Fruit fly (Drosophila melanogaster): ENCODE measurements around the gene Spn100A.
A peak's percentile ranks its signal among the peaks of the same experiment; 100 is the strongest.

The Spn100A gene

dm6 chr3R:30690251-30690650 lies at the start of gene Spn100A:
Gene Spn100A, plus strand, starts transcription at chr3R:30690642.
- TF ChIP-seq fd96Ca (GFP tag; IDR thresholded peaks at IDR 0.05) (peak; percentile 37; the same call in 1 of the 3 replicates), CG17806 (tag; optimal IDR thresholded peaks at IDR 0.05) (no peak), CG13204 (GFP tag; optimal IDR thresholded peaks at IDR 0.05) (no peak), CG4496 (GFP tag; IDR thresholded peaks at IDR 0.05) (0 out of 3 replicates have a peak, but pooled peaks have one; percentile 22), D1 (tag; optimal IDR thresholded peaks at IDR 0.05) (no peak)

- peak; percentile 20 for TF ChIP-seq CG14655 (GFP tag; optimal IDR thresholded peaks at IDR 0.05)
- TF ChIP-seq CG12605 (GFP tag; IDR thresholded peaks at IDR 0.05): no peak
- no peak for TF ChIP-seq CG8301 (tag; optimal IDR thresholded peaks at IDR 0.05)
- TF ChIP-seq CG10348 (GFP tag; IDR thresholded peaks at IDR 0.05): no peak
- TF ChIP-seq fd96Ca (GFP tag; IDR thresholded peaks at IDR 0.05): no peak
- TF ChIP-seq CG8159 (tag; optimal IDR thresholded peaks at IDR 0.05): peak; percentile 13
- TF ChIP-seq CG4496 (GFP tag; IDR thresholded peaks at IDR 0.05): no peak
- no peak for TF ChIP-seq Ets98B (GFP tag; IDR thresholded peaks at IDR 0.05)
- no peak for TF ChIP-seq CG32121 (GFP tag; IDR thresholded peaks at IDR 0.05)
Observed at dm6 chr3R:30643240-30643639, 47.2 kb upstream of the Spn100A start.

- TF ChIP-seq Pif1A (GFP tag; optimal IDR thresholded peaks at IDR 0.05) (no peak), EcR (GFP tag; optimal IDR thresholded peaks at IDR 0.05) (no peak), CG12605 (GFP tag; IDR thresholded peaks at IDR 0.05) (no peak), CG14655 (GFP tag; optimal IDR thresholded peaks at IDR 0.05) (no peak), CG17806 (tag; optimal IDR thresholded peaks at IDR 0.05) (no peak), Ets98B (GFP tag; IDR thresholded peaks at IDR 0.05) (no peak), CG8301 (tag; optimal IDR thresholded peaks at IDR 0.05) (no peak), D1 (tag; optimal IDR thresholded peaks at IDR 0.05) (no peak), CG13204 (GFP tag; optimal IDR thresholded peaks at IDR 0.05) (no peak), CG32121 (GFP tag; IDR thresholded peaks at IDR 0.05) (no peak), CG34367 (tag; optimal IDR thresholded peaks at IDR 0.05) (no peak), CG9948 (tag; optimal IDR thresholded peaks at IDR 0.05) (no peak), fd96Ca (GFP tag; IDR thresholded peaks at IDR 0.05) (no peak), rn (GFP tag; IDR thresholded peaks at IDR 0.05) (no peak)
Observed at dm6 chr3R:30645780-30646179, 44.7 kb upstream of the Spn100A start, which contains the start of gene CG31013. Gene CG31013, minus strand, starts transcription at chr3R:30645880.

dm6 chr3R:30648451-30648850 lies 42.0 kb upstream of the Spn100A start, which contains the start of gene PH4alphaPV:
Gene PH4alphaPV, minus strand, starts transcription at chr3R:30648551.
- TF ChIP-seq CG4496 (GFP tag; IDR thresholded peaks at IDR 0.05): no peak

dm6 chr3R:30648851-30649250 lies 41.6 kb upstream of the Spn100A start, which contains the start of gene CG34432:
Gene CG34432, plus strand, starts transcription at chr3R:30649151.
- no peak for TF ChIP-seq CG4496 (GFP tag; IDR thresholded peaks at IDR 0.05)
- no peak for TF ChIP-seq rn (GFP tag; IDR thresholded peaks at IDR 0.05)
- no peak for TF ChIP-seq EcR (GFP tag; optimal IDR thresholded peaks at IDR 0.05)
- no peak for TF ChIP-seq CG14655 (GFP tag; optimal IDR thresholded peaks at IDR 0.05)
- no peak for TF ChIP-seq gl (tag; optimal IDR thresholded peaks at IDR 0.05)
- TF ChIP-seq Ets98B (GFP tag; IDR thresholded peaks at IDR 0.05): no peak
- no peak for TF ChIP-seq CG10348 (GFP tag; IDR thresholded peaks at IDR 0.05)
- TF ChIP-seq CG13204 (GFP tag; optimal IDR thresholded peaks at IDR 0.05): no peak
- no peak for TF ChIP-seq CG34367 (tag; optimal IDR thresholded peaks at IDR 0.05)
- no peak for TF ChIP-seq CG32121 (GFP tag; IDR thresholded peaks at IDR 0.05)
- no peak for TF ChIP-seq Pif1B (GFP tag; optimal IDR thresholded peaks at IDR 0.05)
- no peak for TF ChIP-seq CG8159 (tag; optimal IDR thresholded peaks at IDR 0.05)
- TF ChIP-seq CG8301 (tag; optimal IDR thresholded peaks at IDR 0.05): no peak
- TF ChIP-seq CG9948 (tag; optimal IDR thresholded peaks at IDR 0.05): no peak
- no peak for TF ChIP-seq Pif1A (GFP tag; optimal IDR thresholded peaks at IDR 0.05)
- no peak for TF ChIP-seq CG12605 (GFP tag; IDR thresholded peaks at IDR 0.05)
- no peak for TF ChIP-seq fd96Ca (GFP tag; IDR thresholded peaks at IDR 0.05)
- no peak for TF ChIP-seq Snoo (tag; optimal IDR thresholded peaks at IDR 0.05)
- TF ChIP-seq CG17806 (tag; optimal IDR thresholded peaks at IDR 0.05): no peak

dm6 chr3R:30649661-30650060 lies 40.8 kb upstream of the Spn100A start, which contains the start of gene CG34433:
Gene CG34433, plus strand, starts transcription at chr3R:30649961.
- TF ChIP-seq CG12605 (GFP tag; IDR thresholded peaks at IDR 0.05) (no peak), CG8301 (tag; optimal IDR thresholded peaks at IDR 0.05) (no peak), CG34367 (tag; optimal IDR thresholded peaks at IDR 0.05) (no peak), gl (tag; optimal IDR thresholded peaks at IDR 0.05) (no peak), D1 (tag; optimal IDR thresholded peaks at IDR 0.05) (no peak), CG13204 (GFP tag; optimal IDR thresholded peaks at IDR 0.05) (no peak), Snoo (tag; optimal IDR thresholded peaks at IDR 0.05) (no peak), CG14655 (GFP tag; optimal IDR thresholded peaks at IDR 0.05) (no peak), CG4496 (GFP tag; IDR thresholded peaks at IDR 0.05) (no peak), CG8159 (tag; optimal IDR thresholded peaks at IDR 0.05) (no peak), CG15710 (tag; optimal IDR thresholded peaks at IDR 0.05) (no peak)

- peak; percentile 93 for TF ChIP-seq CG4496 (GFP tag; IDR thresholded peaks at IDR 0.05)
- peak; percentile 59; the same call in 1 of the 3 replicates for TF ChIP-seq fd96Ca (GFP tag; IDR thresholded peaks at IDR 0.05)
- peak; percentile 46 for TF ChIP-seq Pif1B (GFP tag; optimal IDR thresholded peaks at IDR 0.05)
- peak; percentile 47; the same call in 1 of the 2 replicates for TF ChIP-seq CG12605 (GFP tag; IDR thresholded peaks at IDR 0.05)
- no peak for TF ChIP-seq CG10348 (GFP tag; IDR thresholded peaks at IDR 0.05)
- TF ChIP-seq rn (GFP tag; IDR thresholded peaks at IDR 0.05): peak; percentile 53; the same call in 1 of the 2 replicates
- TF ChIP-seq CG8159 (tag; optimal IDR thresholded peaks at IDR 0.05): peak; percentile 17
- TF ChIP-seq Snoo (tag; optimal IDR thresholded peaks at IDR 0.05): peak; percentile 31
- peak; percentile 31 for TF ChIP-seq Pif1A (GFP tag; optimal IDR thresholded peaks at IDR 0.05)
- no peak for TF ChIP-seq gl (tag; optimal IDR thresholded peaks at IDR 0.05)
- TF ChIP-seq EcR (GFP tag; optimal IDR thresholded peaks at IDR 0.05): no peak
- no peak for TF ChIP-seq CG15710 (tag; optimal IDR thresholded peaks at IDR 0.05)
- TF ChIP-seq CG14655 (GFP tag; optimal IDR thresholded peaks at IDR 0.05): peak; percentile 82
- TF ChIP-seq Ets98B (GFP tag; IDR thresholded peaks at IDR 0.05): peak; percentile 80
- TF ChIP-seq CG8301 (tag; optimal IDR thresholded peaks at IDR 0.05): peak; percentile 87
Observed at dm6 chr3R:30689653-30690052, 789 bp upstream of the Spn100A start.

Data from whole organism, pupa.